Worm (Caenorhabditis elegans) whole organism, L3 larva: Measurements from ENCODE around the gene algn-3.

Source experiments
- R02D3.7 ChIP-seq: fragments of 150-350 bp; optimal IDR thresholded peaks from 2 replicates; lab custom pipeline; 2014; ENCODE audit warnings: missing biosample characterization, missing genetic modification characterization
- aly-2 ChIP-seq: fragments of 150-350 bp; optimal IDR thresholded peaks from 2 replicates; lab custom pipeline; 2014; ENCODE audit warnings: missing biosample characterization, missing genetic modification characterization
- ama-1 ChIP-seq: fragments of 150-350 bp; optimal IDR thresholded peaks from 2 replicates; lab custom pipeline; 2018
- ceh-16 ChIP-seq: sonication (generic microtip); optimal IDR thresholded peaks from 2 replicates; lab custom pipeline; 2017; ENCODE audit warnings: missing biosample characterization, missing genetic modification characterization
- ceh-28 ChIP-seq: fragments of 150-350 bp; optimal IDR thresholded peaks from 2 replicates; lab custom pipeline; 2014; ENCODE audit warnings: missing biosample characterization, missing genetic modification reagents, missing genetic modification characterization
- ceh-82 ChIP-seq: fragments of 150-350 bp; optimal IDR thresholded peaks from 2 replicates; lab custom pipeline; 2014; ENCODE audit warnings: missing biosample characterization, missing genetic modification characterization
- ceh-9 ChIP-seq: sonication (generic microtip); optimal IDR thresholded peaks from 2 replicates; lab custom pipeline; 2018; ENCODE audit warnings: missing biosample characterization, missing genetic modification characterization
- egl-27 ChIP-seq: sonication (generic microtip); optimal IDR thresholded peaks from 4 replicates; lab custom pipeline; 2017; ENCODE audit warnings: missing biosample characterization, missing genetic modification reagents, missing genetic modification characterization
- egl-5 ChIP-seq: fragments of 150-350 bp; optimal IDR thresholded peaks from 2 replicates; lab custom pipeline; 2017; ENCODE audit warnings: missing biosample characterization, missing genetic modification reagents, missing genetic modification characterization, inconsistent platforms
- elt-1 ChIP-seq: fragments of 150-350 bp; optimal IDR thresholded peaks from 2 replicates; lab custom pipeline; 2014; ENCODE audit warnings: missing biosample characterization, missing genetic modification characterization
- elt-2 ChIP-seq: sonication (generic microtip); optimal IDR thresholded peaks from 2 replicates; lab custom pipeline; 2016; ENCODE audit warnings: missing genetic modification reagents, mild to moderate bottlenecking, missing genetic modification characterization, missing compliant biosample characterization
- eor-1 ChIP-seq, 2 experiments: fragments of 150-350 bp; optimal IDR thresholded peaks; 2 replicates each; lab custom pipeline; 2014 to 2018; ENCODE audit warnings: missing biosample characterization in 2 of 2, missing genetic modification characterization in 2 of 2
- fkh-10 ChIP-seq: sonication (generic microtip); optimal IDR thresholded peaks from 2 replicates; lab custom pipeline; 2017; ENCODE audit warnings: missing biosample characterization, missing genetic modification reagents, missing genetic modification characterization
- hmg-11 ChIP-seq: sonication (generic microtip); optimal IDR thresholded peaks from 2 replicates; lab custom pipeline; 2016; ENCODE audit warnings: missing genetic modification characterization, missing compliant biosample characterization
- jun-1 ChIP-seq: fragments of 150-350 bp; optimal IDR thresholded peaks from 2 replicates; lab custom pipeline; 2014; ENCODE audit warnings: missing biosample characterization, missing genetic modification reagents, missing genetic modification characterization
- lin-15B ChIP-seq: fragments of 150-350 bp; optimal IDR thresholded peaks from 2 replicates; lab custom pipeline; 2014; ENCODE audit warnings: missing biosample characterization, missing genetic modification characterization
- lsy-12 ChIP-seq: sonication (generic microtip); optimal IDR thresholded peaks from 2 replicates; lab custom pipeline; 2016; ENCODE audit warnings: mild to moderate bottlenecking, missing genetic modification characterization, missing compliant biosample characterization
- nfya-1 ChIP-seq: sonication (generic microtip); optimal IDR thresholded peaks from 2 replicates; lab custom pipeline; 2017; ENCODE audit warnings: missing genetic modification characterization, mild to moderate bottlenecking, missing compliant biosample characterization, antibody characterized with exemption, moderate library complexity; ENCODE audit not compliant: insufficient read depth
- nhr-11 ChIP-seq: fragments of 150-350 bp; optimal IDR thresholded peaks from 2 replicates; lab custom pipeline; 2014; ENCODE audit warnings: missing biosample characterization, missing genetic modification characterization
- nhr-23 ChIP-seq: fragments of 150-350 bp; optimal IDR thresholded peaks from 2 replicates; lab custom pipeline; 2014; ENCODE audit warnings: missing biosample characterization, missing genetic modification reagents, missing genetic modification characterization
- nhr-237 ChIP-seq: fragments of 150-350 bp; optimal IDR thresholded peaks from 2 replicates; lab custom pipeline; 2014; ENCODE audit warnings: missing biosample characterization, missing genetic modification characterization
- nhr-25 ChIP-seq: sonication (generic microtip); optimal IDR thresholded peaks from 2 replicates; lab custom pipeline; 2017; ENCODE audit warnings: missing biosample characterization, missing genetic modification characterization
- nhr-43 ChIP-seq: sonication (generic microtip); optimal IDR thresholded peaks from 2 replicates; lab custom pipeline; 2016; ENCODE audit warnings: mild to moderate bottlenecking, missing genetic modification characterization, missing compliant biosample characterization; ENCODE audit not compliant: poor library complexity, severe bottlenecking
- nhr-76 ChIP-seq: fragments of 150-350 bp; sonication (generic microtip); optimal IDR thresholded peaks from 5 replicates; lab custom pipeline; 2014; ENCODE audit warnings: missing biosample characterization, missing genetic modification characterization
- nhr-77 ChIP-seq: fragments of 150-350 bp; optimal IDR thresholded peaks from 2 replicates; lab custom pipeline; 2014; ENCODE audit warnings: missing biosample characterization, missing genetic modification characterization
- pha-4 ChIP-seq: fragments of 150-350 bp; optimal IDR thresholded peaks from 2 replicates; lab custom pipeline; 2014; ENCODE audit warnings: missing biosample characterization, missing genetic modification reagents, missing genetic modification characterization
- sea-2 ChIP-seq: fragments of 150-350 bp; sonication (generic microtip); optimal IDR thresholded peaks from 4 replicates; lab custom pipeline; 2014; ENCODE audit warnings: missing biosample characterization, missing genetic modification reagents, missing genetic modification characterization
- skn-1 ChIP-seq: fragments of 150-350 bp; optimal IDR thresholded peaks from 2 replicates; lab custom pipeline; 2014; ENCODE audit warnings: missing biosample characterization, missing genetic modification characterization
- snpc-4 ChIP-seq: fragments of 150-350 bp; optimal IDR thresholded peaks from 2 replicates; lab custom pipeline; 2014; ENCODE audit warnings: missing biosample characterization, missing genetic modification characterization
- tbx-2 ChIP-seq: sonication (generic microtip); optimal IDR thresholded peaks from 2 replicates; lab custom pipeline; 2016; ENCODE audit warnings: mild to moderate bottlenecking, missing genetic modification characterization, missing compliant biosample characterization
- unc-39 ChIP-seq: sonication (generic microtip); optimal IDR thresholded peaks from 4 replicates; lab custom pipeline; 2017; ENCODE audit warnings: missing biosample characterization, missing genetic modification characterization
- zag-1 ChIP-seq: fragments of 150-350 bp; optimal IDR thresholded peaks from 2 replicates; lab custom pipeline; 2014; ENCODE audit warnings: missing biosample characterization, missing genetic modification characterization
- ztf-11 ChIP-seq: fragments of 150-350 bp; optimal IDR thresholded peaks from 2 replicates; lab custom pipeline; 2014; ENCODE audit warnings: missing biosample characterization, missing genetic modification characterization
- ztf-4 ChIP-seq: fragments of 150-350 bp; optimal IDR thresholded peaks from 2 replicates; lab custom pipeline; 2014; ENCODE audit warnings: missing biosample characterization, missing genetic modification characterization

Gene algn-3

ce11 chrII:14152274-14152673 lies 19.6 kb upstream of the algn-3 start:
- TF ChIP-seq ceh-82 (tag; lab: Kevin White, UChicago) = no peak
- TF ChIP-seq egl-27 (tag; lab: Kevin White, UChicago) = no peak
- no peak for TF ChIP-seq lin-15B
- TF ChIP-seq, all 47 proteins: peak for 0

ce11 chrII:14150031-14150430 lies 17.4 kb upstream of the algn-3 start, which contains the start of gene W03H9.1:
Gene W03H9.1 (minus strand): TSS chrII:14150131.
- TF ChIP-seq skn-1 (no peak), ztf-11 (tag; lab: Kevin White, UChicago) (no peak), sea-2 (GFP tag; lab: Kevin White, UChicago) (no peak), ama-1 (no peak), ceh-16 (tag; lab: Kevin White, UChicago) (no peak), zag-1 (tag; lab: Kevin White, UChicago) (no peak), lsy-12 (no peak)
- TF ChIP-seq, all 47 proteins: peak for 0

DNA sequence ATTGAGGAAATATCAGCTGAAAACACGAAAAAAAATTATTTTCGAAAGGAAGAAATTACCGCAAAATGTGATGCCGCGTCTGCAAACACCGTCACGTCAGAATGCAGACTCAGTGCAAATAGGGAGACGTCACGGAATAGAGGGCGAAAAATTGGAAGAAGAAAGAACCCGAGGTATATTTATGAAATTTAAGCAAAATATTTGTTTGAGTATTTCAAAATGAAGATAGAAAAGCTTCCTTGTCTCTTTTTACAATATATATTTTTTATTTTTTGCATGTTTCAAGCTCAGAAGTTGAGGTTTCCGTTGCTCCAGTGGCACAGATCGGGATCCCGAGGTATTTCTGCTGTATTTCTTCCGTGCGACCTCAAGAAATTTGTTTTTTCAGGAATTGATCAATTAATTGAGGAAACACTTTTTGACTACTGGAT lies 11.2 kb upstream of the algn-3 start, which contains the start of gene W03H9.2:
W03H9.2 (minus strand) TSS at position 32 of the 431 bp plus-strand sequence.
- TF ChIP-seq ceh-9 (tag; lab: Kevin White, UChicago) = no peak
- TF ChIP-seq nfya-1 (tag; lab: Kevin White, UChicago) = peak; percentile 60
- peak; percentile 39 for TF ChIP-seq nhr-25 (tag; lab: Kevin White, UChicago)
- no peak for TF ChIP-seq eor-1 (tag; optimal IDR thresholded peaks at IDR 0.05; lab: Kevin White, UChicago)
- TF ChIP-seq nhr-23 = peak; percentile 45
- no peak for TF ChIP-seq nhr-77 (tag; lab: Kevin White, UChicago)
- TF ChIP-seq sea-2 (GFP tag; lab: Kevin White, UChicago) = no peak
- TF ChIP-seq lsy-12 = peak; percentile 61
- no peak for TF ChIP-seq zag-1 (tag; lab: Kevin White, UChicago)
- TF ChIP-seq ceh-28 (tag; lab: Kevin White, UChicago) = peak; percentile 40
- peak; percentile 26 for TF ChIP-seq elt-2 (tag; lab: Kevin White, UChicago)
- TF ChIP-seq nhr-237 (tag; lab: Kevin White, UChicago) = no peak
- peak; percentile 88 for TF ChIP-seq hmg-11 (tag; lab: Kevin White, UChicago)
- TF ChIP-seq jun-1 = no peak
- peak; percentile 26 for TF ChIP-seq R02D3.7 (tag; lab: Kevin White, UChicago)
- TF ChIP-seq nhr-11 = no peak
- peak; percentile 41 for TF ChIP-seq lin-15B
- TF ChIP-seq aly-2 (tag; lab: Kevin White, UChicago) = no peak
- no peak for TF ChIP-seq elt-1 (tag; lab: Kevin White, UChicago)
- TF ChIP-seq fkh-10 (GFP tag; lab: Kevin White, UChicago) = no peak
- TF ChIP-seq nhr-76 (tag; lab: Kevin White, UChicago) = no peak
- no peak for TF ChIP-seq skn-1
- no peak for TF ChIP-seq egl-5
- peak; percentile 42 for TF ChIP-seq pha-4
- TF ChIP-seq ztf-4 (tag; lab: Kevin White, UChicago) = no peak
- TF ChIP-seq nhr-43 (tag; lab: Kevin White, UChicago) = peak; percentile 72
- peak; percentile 5 for TF ChIP-seq snpc-4 (tag; lab: Kevin White, UChicago)
- TF ChIP-seq unc-39 (tag; lab: Kevin White, UChicago) = no peak
- TF ChIP-seq, all 47 proteins: peak for 12

DNA sequence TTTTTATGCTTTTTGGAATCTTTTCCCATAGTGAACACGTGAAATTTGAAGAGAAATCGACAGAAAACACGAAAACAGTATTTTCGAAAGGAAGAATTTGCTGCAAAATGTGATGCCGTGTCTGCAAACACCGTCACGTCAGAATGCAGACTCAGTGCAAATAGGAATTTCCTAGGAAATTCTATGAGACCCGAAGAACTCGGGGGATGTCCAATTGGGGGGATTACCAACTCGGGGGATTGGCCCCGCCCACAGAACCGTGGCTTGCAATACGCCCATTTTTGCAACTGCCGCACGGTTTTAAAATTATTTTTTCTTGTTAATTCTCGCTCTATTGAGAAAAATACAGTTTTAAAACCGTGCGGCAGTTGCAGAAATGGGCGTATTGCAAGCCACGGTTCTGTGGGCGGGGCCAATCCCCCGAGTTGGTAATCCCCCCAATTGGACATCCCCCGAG lies 9.5 kb upstream of the algn-3 start, which contains the start of gene cacn-1:
cacn-1 (minus strand) TSS at position 51 of the 457 bp plus-strand sequence.
- peak; percentile 53 for TF ChIP-seq nhr-77 (tag; lab: Kevin White, UChicago)
- TF ChIP-seq lin-15B = peak; percentile 4
- TF ChIP-seq tbx-2 (tag; lab: Kevin White, UChicago) = peak; percentile 0
- TF ChIP-seq hmg-11 (tag; lab: Kevin White, UChicago) = peak; percentile 47
- peak; percentile 7 for TF ChIP-seq nhr-43 (tag; lab: Kevin White, UChicago)
- TF ChIP-seq pha-4 = peak; percentile 23
- TF ChIP-seq nfya-1 (tag; lab: Kevin White, UChicago) = peak; percentile 20
- TF ChIP-seq, all 47 proteins: peak for 7; not testable (repeated sequence) for 40
